Worm (Caenorhabditis elegans) whole organism, L2 larva: ENCODE data around the gene dmd-4.

Experiments
- C34F6.9 ChIP-seq: fragments of 150-350 bp; optimal IDR thresholded peaks from 2 replicates; lab custom pipeline; 2014; ENCODE audit warnings: missing biosample characterization, missing genetic modification characterization
- F13H6.1 ChIP-seq: sonication (generic microtip); optimal IDR thresholded peaks from 2 replicates; lab custom pipeline; 2016; ENCODE audit warnings: missing genetic modification characterization, missing compliant biosample characterization
- R02D3.7 ChIP-seq: fragments of 150-350 bp; optimal IDR thresholded peaks from 2 replicates; lab custom pipeline; 2014; ENCODE audit warnings: missing biosample characterization, missing genetic modification characterization
- Y55F3AM.14 ChIP-seq: fragments of 200-800 bp; sonication (Bioruptor generic); optimal IDR thresholded peaks from 2 replicates; lab custom pipeline; 2018; ENCODE audit warnings: mild to moderate bottlenecking, missing genetic modification characterization, missing compliant biosample characterization
- alr-1 ChIP-seq: fragments of 150-350 bp; optimal IDR thresholded peaks from 2 replicates; lab custom pipeline; 2014; ENCODE audit warnings: missing biosample characterization, missing genetic modification characterization
- aly-2 ChIP-seq: fragments of 150-350 bp; optimal IDR thresholded peaks from 2 replicates; lab custom pipeline; 2014; ENCODE audit warnings: missing biosample characterization, missing genetic modification characterization
- blmp-1 ChIP-seq: sonication (generic microtip); optimal IDR thresholded peaks from 2 replicates; lab custom pipeline; 2017; ENCODE audit warnings: missing genetic modification characterization, mild to moderate bottlenecking, missing compliant biosample characterization, antibody characterized with exemption, moderate library complexity; ENCODE audit not compliant: insufficient read depth
- ceh-16 ChIP-seq: fragments of 150-350 bp; optimal IDR thresholded peaks from 2 replicates; lab custom pipeline; 2014; ENCODE audit warnings: missing biosample characterization, missing genetic modification characterization
- ceh-82 ChIP-seq: fragments of 150-350 bp; optimal IDR thresholded peaks from 2 replicates; lab custom pipeline; 2014; ENCODE audit warnings: missing biosample characterization, missing genetic modification characterization
- crh-2 ChIP-seq: sonication (generic microtip); optimal IDR thresholded peaks from 2 replicates; lab custom pipeline; 2017; ENCODE audit warnings: missing biosample characterization, missing genetic modification characterization
- dmd-4 ChIP-seq: sonication (generic microtip); optimal IDR thresholded peaks from 2 replicates; lab custom pipeline; 2017; ENCODE audit warnings: missing biosample characterization, missing genetic modification characterization
- elt-1 ChIP-seq: fragments of 150-350 bp; optimal IDR thresholded peaks from 2 replicates; lab custom pipeline; 2014; ENCODE audit warnings: missing biosample characterization, missing genetic modification characterization
- elt-3 ChIP-seq: sonication (generic microtip); optimal IDR thresholded peaks from 2 replicates; lab custom pipeline; 2017; ENCODE audit warnings: missing biosample characterization, missing genetic modification characterization
- fos-1 ChIP-seq: fragments of 150-350 bp; optimal IDR thresholded peaks from 2 replicates; lab custom pipeline; 2014; ENCODE audit warnings: missing biosample characterization, missing genetic modification characterization
- gmeb-1 ChIP-seq: fragments of 150-350 bp; optimal IDR thresholded peaks from 2 replicates; lab custom pipeline; 2014; ENCODE audit warnings: missing biosample characterization, missing genetic modification characterization
- lin-13 ChIP-seq: fragments of 150-350 bp; optimal IDR thresholded peaks from 2 replicates; lab custom pipeline; 2014; ENCODE audit warnings: missing biosample characterization, missing genetic modification reagents, missing genetic modification characterization
- lsy-2 ChIP-seq, 2 experiments: fragments of 150-350 bp in 1 of 2; sonication (generic microtip) in 1 of 2; optimal IDR thresholded peaks; 2 replicates each; lab custom pipeline; 2014 to 2017; ENCODE audit warnings: missing biosample characterization in 2 of 2, missing genetic modification characterization in 2 of 2
- mab-5 ChIP-seq: fragments of 150-350 bp; optimal IDR thresholded peaks from 2 replicates; lab custom pipeline; 2014; ENCODE audit warnings: missing biosample characterization, missing genetic modification characterization
- mbf-1 ChIP-seq: sonication (generic microtip); optimal IDR thresholded peaks from 2 replicates; lab custom pipeline; 2017; ENCODE audit warnings: missing biosample characterization, missing genetic modification characterization
- nhr-10 ChIP-seq: sonication (generic microtip); optimal IDR thresholded peaks from 2 replicates; lab custom pipeline; 2017; ENCODE audit warnings: missing biosample characterization, missing genetic modification characterization
- nhr-11 ChIP-seq: fragments of 150-350 bp; optimal IDR thresholded peaks from 2 replicates; lab custom pipeline; 2014; ENCODE audit warnings: missing biosample characterization, missing genetic modification characterization
- nhr-12 ChIP-seq: fragments of 150-350 bp; optimal IDR thresholded peaks from 2 replicates; lab custom pipeline; 2014; ENCODE audit warnings: missing biosample characterization, missing genetic modification characterization
- nhr-129 ChIP-seq: fragments of 150-350 bp; optimal IDR thresholded peaks from 2 replicates; lab custom pipeline; 2014; ENCODE audit warnings: missing biosample characterization, missing genetic modification characterization
- nhr-23 ChIP-seq: fragments of 150-350 bp; optimal IDR thresholded peaks from 2 replicates; lab custom pipeline; 2014; ENCODE audit warnings: missing biosample characterization, missing genetic modification reagents, missing genetic modification characterization
- nhr-6 ChIP-seq: fragments of 150-350 bp; optimal IDR thresholded peaks from 2 replicates; lab custom pipeline; 2014; ENCODE audit warnings: missing biosample characterization, missing genetic modification characterization
- nhr-77 ChIP-seq: fragments of 150-350 bp; optimal IDR thresholded peaks from 2 replicates; lab custom pipeline; 2014; ENCODE audit warnings: missing biosample characterization, missing genetic modification characterization
- sem-4 ChIP-seq: fragments of 150-350 bp; optimal IDR thresholded peaks from 2 replicates; lab custom pipeline; 2014; ENCODE audit warnings: missing biosample characterization, missing genetic modification reagents, missing genetic modification characterization
- skn-1 ChIP-seq: sonication (generic microtip); optimal IDR thresholded peaks from 2 replicates; lab custom pipeline; 2017; ENCODE audit warnings: missing biosample characterization, missing genetic modification characterization
- sma-3 ChIP-seq: sonication (generic microtip); optimal IDR thresholded peaks from 2 replicates; lab custom pipeline; 2016; ENCODE audit warnings: missing genetic modification reagents, missing genetic modification characterization, missing compliant biosample characterization
- sma-9 ChIP-seq, 2 experiments: fragments of 150-350 bp in 1 of 2; sonication (generic microtip) in 1 of 2; optimal IDR thresholded peaks; 2 replicates each; lab custom pipeline; 2014 to 2016; ENCODE audit warnings: missing genetic modification characterization in 2 of 2, mild to moderate bottlenecking in 1 of 2, missing biosample characterization in 1 of 2, missing compliant biosample characterization in 1 of 2, missing genetic modification reagents in 1 of 2, moderate library complexity in 1 of 2
- snpc-4 ChIP-seq: fragments of 150-350 bp; optimal IDR thresholded peaks from 2 replicates; lab custom pipeline; 2014; ENCODE audit warnings: missing biosample characterization, missing genetic modification characterization
- unc-55 ChIP-seq: fragments of 150-350 bp; sonication (generic microtip); optimal IDR thresholded peaks from 3 replicates; lab custom pipeline; 2014; ENCODE audit warnings: missing biosample characterization, missing genetic modification reagents, missing genetic modification characterization
- zag-1 ChIP-seq: fragments of 150-350 bp; optimal IDR thresholded peaks from 2 replicates; lab custom pipeline; 2014; ENCODE audit warnings: missing biosample characterization, missing genetic modification characterization
- ztf-1 ChIP-seq: fragments of 200-800 bp; sonication (Bioruptor generic); conservative IDR thresholded peaks from 2 replicates; pipeline ENCODE4 v1.3.6; 2022; ENCODE audit warnings: missing genetic modification characterization, missing compliant biosample characterization
- ztf-4 ChIP-seq: fragments of 150-350 bp; optimal IDR thresholded peaks from 2 replicates; lab custom pipeline; 2014; ENCODE audit warnings: missing biosample characterization, missing genetic modification characterization

Gene dmd-4

ce11 chrX:14888188-14888587 lies 26.5 kb upstream of the dmd-4 start, which contains the start of gene daf-6:
daf-6 (plus strand) TSS chrX:14888488.
- no peak for TF ChIP-seq elt-1 (tag; lab: Kevin White, UChicago)
- TF ChIP-seq F13H6.1 = no peak
- TF ChIP-seq crh-2 (tag; lab: Kevin White, UChicago) = no peak
- TF ChIP-seq C34F6.9 = no peak
- TF ChIP-seq nhr-10 = no peak
- no peak for TF ChIP-seq nhr-129 (tag; lab: Kevin White, UChicago)
- no peak for TF ChIP-seq lsy-2 (tag; optimal IDR thresholded peaks at IDR 0.05; lab: Kevin White, UChicago)
- TF ChIP-seq Y55F3AM.14 (GFP tag; lab: Kevin White, UChicago) = no peak
- no peak for TF ChIP-seq snpc-4 (tag; lab: Kevin White, UChicago)
- TF ChIP-seq ceh-16 (tag; lab: Kevin White, UChicago) = no peak
- TF ChIP-seq unc-55 (GFP tag; lab: Kevin White, UChicago) = no peak
- no peak for TF ChIP-seq zag-1 (tag; lab: Kevin White, UChicago)
- no peak for TF ChIP-seq ztf-4 (tag; lab: Kevin White, UChicago)
- TF ChIP-seq mab-5 = no peak
- no peak for TF ChIP-seq nhr-11 (tag; lab: Kevin White, UChicago)
- TF ChIP-seq blmp-1 = no peak
- no peak for TF ChIP-seq mbf-1 (tag; lab: Kevin White, UChicago)

DNA sequence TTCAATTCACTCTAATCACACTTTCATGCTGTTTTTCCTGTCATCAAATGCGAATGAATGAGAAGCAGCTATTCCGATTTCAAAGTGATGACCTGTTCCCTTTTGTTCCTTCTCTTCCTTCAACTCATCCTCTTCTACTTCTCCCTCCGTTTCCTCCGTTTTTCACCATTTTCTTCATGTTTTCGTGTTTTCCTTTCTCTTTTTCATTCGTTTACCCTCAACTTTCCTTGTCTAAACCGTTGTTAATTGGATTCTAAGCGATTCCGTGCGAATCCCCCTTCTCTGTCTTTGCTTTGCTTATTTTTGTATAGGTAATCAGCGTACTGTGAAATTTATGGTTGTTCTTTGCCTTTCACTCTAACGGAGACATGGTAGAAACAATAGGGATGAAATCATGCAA lies 24.2 kb upstream of the dmd-4 start:
- no peak for TF ChIP-seq zag-1 (tag; lab: Kevin White, UChicago)
- TF ChIP-seq C34F6.9 = no peak
- TF ChIP-seq alr-1 = no peak
- no peak for TF ChIP-seq elt-1 (tag; lab: Kevin White, UChicago)
- no peak for TF ChIP-seq mab-5
- TF ChIP-seq blmp-1 = no peak
- no peak for TF ChIP-seq nhr-77 (tag; lab: Kevin White, UChicago)
- TF ChIP-seq elt-3 (tag; lab: Kevin White, UChicago) = no peak
- no peak for TF ChIP-seq skn-1 (tag; lab: Kevin White, UChicago)
- no peak for TF ChIP-seq fos-1
- no peak for TF ChIP-seq gmeb-1 (tag; lab: Kevin White, UChicago)
- no peak for TF ChIP-seq mbf-1 (tag; lab: Kevin White, UChicago)
- TF ChIP-seq ceh-82 (tag; lab: Kevin White, UChicago) = no peak

DNA sequence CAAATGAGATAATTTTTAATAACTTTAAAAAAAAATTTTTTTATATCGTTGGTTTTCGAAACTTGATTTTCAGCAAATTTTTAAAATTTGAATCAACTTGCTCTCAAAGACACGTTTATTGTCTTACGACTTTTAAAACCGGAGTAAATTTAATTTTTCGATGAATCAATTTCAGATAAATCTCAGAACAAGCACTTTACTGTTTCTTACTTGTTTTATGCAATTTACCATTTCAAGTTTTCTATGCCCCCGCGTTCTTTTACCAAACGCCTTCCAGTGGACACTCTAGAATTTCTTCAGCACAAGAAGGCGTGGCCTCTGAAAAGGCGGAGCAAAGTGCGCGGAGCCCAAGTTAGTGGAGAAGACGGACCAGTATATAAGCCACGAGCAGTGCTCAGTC lies 19.5 kb upstream of the dmd-4 start, which contains the start of gene flp-8:
flp-8 (plus strand) TSS at position 301 of the 400 bp plus-strand sequence.
- no peak for TF ChIP-seq lin-13 (GFP tag; lab: Kevin White, UChicago)
- TF ChIP-seq nhr-23 (tag; lab: Kevin White, UChicago) = no peak
- TF ChIP-seq Y55F3AM.14 (GFP tag; lab: Kevin White, UChicago) = no peak
- no peak for TF ChIP-seq nhr-12 (tag; lab: Kevin White, UChicago)
- no peak for TF ChIP-seq fos-1
- TF ChIP-seq mab-5 = no peak
- TF ChIP-seq zag-1 (tag; lab: Kevin White, UChicago) = no peak
- no peak for TF ChIP-seq sem-4 (tag; lab: Kevin White, UChicago)
- TF ChIP-seq ceh-16 (tag; lab: Kevin White, UChicago) = no peak
- no peak for TF ChIP-seq blmp-1
- no peak for TF ChIP-seq C34F6.9
- TF ChIP-seq crh-2 (tag; lab: Kevin White, UChicago) = no peak
- no peak for TF ChIP-seq sma-3
- TF ChIP-seq nhr-6 (tag; lab: Kevin White, UChicago) = no peak
- TF ChIP-seq dmd-4 = no peak

DNA sequence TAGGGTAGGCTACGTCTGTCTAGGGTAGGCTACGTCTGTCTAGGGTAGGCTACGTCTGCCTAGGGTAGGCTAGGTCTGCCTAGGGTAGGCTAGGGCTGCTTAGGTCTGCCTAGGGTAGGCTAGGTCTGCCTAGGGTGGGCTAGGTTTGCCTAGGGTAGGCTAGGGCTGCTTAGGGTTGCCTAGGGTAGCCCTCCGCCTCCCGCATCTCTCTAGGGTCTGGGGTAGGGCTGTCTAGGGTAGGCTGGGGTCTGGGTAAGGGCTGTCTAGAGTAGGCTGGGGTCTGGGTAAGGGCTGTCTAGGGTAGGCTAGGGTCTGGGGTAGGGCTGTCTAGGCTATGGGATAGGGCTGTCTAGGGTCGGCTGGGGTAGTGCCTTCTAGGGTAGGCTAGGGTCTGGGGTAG lies 16.0 kb upstream of the dmd-4 start:
- TF ChIP-seq fos-1 (no peak), sma-9 (GFP tag; optimal IDR thresholded peaks at IDR 0.05; lab: Kevin White, UChicago) (no peak), sma-9 (tag; optimal IDR thresholded peaks at IDR 0.05; lab: Kevin White, UChicago) (no peak), alr-1 (no peak), zag-1 (tag; lab: Kevin White, UChicago) (no peak), Y55F3AM.14 (GFP tag; lab: Kevin White, UChicago) (no peak), lsy-2 (tag; optimal IDR thresholded peaks at IDR 0.05; lab: Kevin White, UChicago) (no peak), sma-3 (no peak), C34F6.9 (no peak), nhr-6 (tag; lab: Kevin White, UChicago) (no peak), aly-2 (tag; lab: Kevin White, UChicago) (no peak), F13H6.1 (no peak), R02D3.7 (tag; lab: Kevin White, UChicago) (no peak), nhr-129 (tag; lab: Kevin White, UChicago) (no peak), nhr-77 (tag; lab: Kevin White, UChicago) (no peak), dmd-4 (no peak), ztf-1 (GFP tag; lab: Robert Waterston, UW) (no peak), crh-2 (tag; lab: Kevin White, UChicago) (no peak), unc-55 (GFP tag; lab: Kevin White, UChicago) (no peak)
- TF ChIP-seq, all 48 proteins: peak for 0
